Worm (Caenorhabditis elegans): ENCODE measurements around the gene R07H5.11.

DNA sequence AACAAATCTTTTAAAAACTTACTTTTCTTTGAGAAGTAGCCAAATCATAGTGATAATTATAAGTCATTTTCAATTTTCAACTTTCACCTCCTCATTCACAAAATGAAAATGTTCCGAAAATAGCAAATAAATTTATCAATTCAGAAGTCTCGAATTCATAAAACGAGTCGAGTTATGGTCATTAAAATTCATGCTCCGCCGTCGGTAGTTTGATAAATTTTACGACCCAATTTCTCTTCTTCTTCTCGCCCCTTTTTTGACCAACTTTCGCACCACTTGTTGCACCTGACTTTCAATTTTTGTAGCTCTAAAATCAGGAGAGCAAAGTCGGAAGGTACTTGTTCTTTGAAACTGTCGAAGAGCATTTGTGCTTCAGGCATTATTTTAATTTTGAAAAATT, 27.5 kb downstream of the R07H5.11 start, which contains the start of gene best-7:
- no peak for TF ChIP-seq dao-5 (tag; optimal IDR thresholded peaks at IDR 0.05)
- no peak for TF ChIP-seq him-1 (tag; optimal IDR thresholded peaks at IDR 0.05)
